Worm (Caenorhabditis elegans): Measurements from ENCODE around the gene inx-5.

inx-5 gene

ce11 chrX:8276333-8276732 is 25.9 kb downstream of the inx-5 start:
- TF ChIP-seq nhr-11 (tag; optimal IDR thresholded peaks at IDR 0.05): peak; percentile 25
- TF ChIP-seq dpl-1 (GFP tag; optimal IDR thresholded peaks at IDR 0.05): no peak

- TF ChIP-seq saeg-2 (GFP tag; IDR thresholded peaks at IDR 0.05) (no peak), nhr-111 (GFP tag; optimal IDR thresholded peaks at IDR 0.05) (no peak), nhr-6 (tag; optimal IDR thresholded peaks at IDR 0.05) (no peak)
These were observed 27.3 kb downstream of the inx-5 start, which contains the start of gene ksr-1 for ce11 chrX:8274869-8275268. Gene ksr-1 (plus strand): TSS chrX:8275169.

- TF ChIP-seq ZK546.5 (tag; optimal IDR thresholded peaks at IDR 0.05) (no peak), arid-1 (GFP tag; conservative IDR thresholded peaks at IDR 0.05) (no peak), zip-11 (GFP tag; IDR thresholded peaks at IDR 0.05) (no peak), mes-2 (tag; optimal IDR thresholded peaks at IDR 0.05; ENCODE audit: poor library complexity, severe bottlenecking) (no peak), nhr-76 (tag; optimal IDR thresholded peaks at IDR 0.05) (no peak), ZK337.2 (GFP tag; IDR thresholded peaks at IDR 0.05) (no peak), daf-12 (tag; optimal IDR thresholded peaks at IDR 0.05) (no peak), mep-1 (tag; optimal IDR thresholded peaks at IDR 0.05) (no peak), mxl-3 (GFP tag; optimal IDR thresholded peaks at IDR 0.05) (no peak), nhr-237 (tag; optimal IDR thresholded peaks at IDR 0.05) (no peak), egl-43 (GFP tag; IDR thresholded peaks at IDR 0.05) (no peak), hmg-1.1 (GFP tag; IDR thresholded peaks at IDR 0.05) (no peak), dmd-6 (GFP tag; IDR thresholded peaks at IDR 0.05) (no peak), lim-7 (GFP tag; IDR thresholded peaks at IDR 0.05) (no peak), nhr-48 (tag; optimal IDR thresholded peaks at IDR 0.05) (no peak)
These were observed 28.7 kb downstream of the inx-5 start for ce11 chrX:8273496-8273895.

ce11 chrX:8270971-8271553 is 31.1 kb downstream of the inx-5 start, which contains the start of gene cutl-29:
Gene cutl-29 (minus strand): TSS chrX:8271021.
- TF ChIP-seq unc-62 (GFP tag; optimal IDR thresholded peaks at IDR 0.05 in 1 of 2): peak in 1 of 2 experiments; percentile 58
- no peak for TF ChIP-seq unc-62 (tag; optimal IDR thresholded peaks at IDR 0.05)
- no peak for TF ChIP-seq hmg-1.1 (GFP tag; IDR thresholded peaks at IDR 0.05)

- TF ChIP-seq lir-3 (tag; optimal IDR thresholded peaks at IDR 0.05): no peak
- no peak for TF ChIP-seq nhr-6 (tag; optimal IDR thresholded peaks at IDR 0.05)
- no peak for TF ChIP-seq mxl-2 (GFP tag; conservative IDR thresholded peaks at IDR 0.05)
These were observed 34.1 kb downstream of the inx-5 start for ce11 chrX:8268083-8268482.

ce11 chrX:8262734-8263133 is 39.5 kb downstream of the inx-5 start:
- peak; percentile 55 for TF ChIP-seq hlh-30 (tag; optimal IDR thresholded peaks at IDR 0.05; ENCODE audit: insufficient read depth)
- TF ChIP-seq D1046.2 (GFP tag; IDR thresholded peaks at IDR 0.05): 0 out of 2 replicates have a peak, but pooled peaks have one; percentile 55
- TF ChIP-seq ceh-20 (GFP tag; IDR thresholded peaks at IDR 0.05): 0 out of 2 replicates have a peak, but pooled peaks have one; percentile 42
- TF ChIP-seq ZK337.2 (GFP tag; IDR thresholded peaks at IDR 0.05): no peak

ce11 chrX:8261125-8261684 is 41.0 kb downstream of the inx-5 start, which contains the start of gene M60.7:
Gene M60.7 (minus strand): TSS chrX:8261175.
- TF ChIP-seq dmd-6 (GFP tag; IDR thresholded peaks at IDR 0.05): no peak
- no peak for TF ChIP-seq lir-3 (tag; optimal IDR thresholded peaks at IDR 0.05)
- TF ChIP-seq T26A8.4 (GFP tag; IDR thresholded peaks at IDR 0.05): no peak
- TF ChIP-seq unc-62 (GFP tag; optimal IDR thresholded peaks at IDR 0.05 in 1 of 2): peak in 1 of 2 experiments; percentile 80
- no peak for TF ChIP-seq unc-62 (tag; optimal IDR thresholded peaks at IDR 0.05)
- TF ChIP-seq hlh-11 (tag; optimal IDR thresholded peaks at IDR 0.05): peak; percentile 52
- no peak for TF ChIP-seq dpl-1 (GFP tag; optimal IDR thresholded peaks at IDR 0.05)
- TF ChIP-seq ceh-28 (tag; optimal IDR thresholded peaks at IDR 0.05): no peak
- TF ChIP-seq set-16 (GFP tag; IDR thresholded peaks at IDR 0.05): peak; percentile 61; the same call in 1 of the 2 replicates
- TF ChIP-seq lin-29 (GFP tag; IDR thresholded peaks at IDR 0.05): no peak
- TF ChIP-seq mdt-29 (GFP tag; IDR thresholded peaks at IDR 0.05): no peak
- TF ChIP-seq zip-11 (GFP tag; IDR thresholded peaks at IDR 0.05): no peak
- TF ChIP-seq spr-3 (GFP tag; optimal IDR thresholded peaks at IDR 0.05): no peak
- no peak for TF ChIP-seq Y5F2A.4 (GFP tag; optimal IDR thresholded peaks at IDR 0.05)
